Worm (Caenorhabditis elegans) whole organism, mixed stage, embryonic: Measurements from ENCODE around the gene D2023.3.

Source experiments
- M03D4.4 ChIP-seq: sonication (generic microtip); optimal IDR thresholded peaks from 2 replicates; lab custom pipeline; 2017; ENCODE audit warnings: mild to moderate bottlenecking, missing genetic modification characterization, missing compliant biosample characterization
- elt-3 ChIP-seq: fragments of 150-350 bp; optimal IDR thresholded peaks from 2 replicates; lab custom pipeline; 2014; ENCODE audit warnings: missing biosample characterization, missing genetic modification characterization
- hlh-1 ChIP-seq: fragments of 150-350 bp; optimal IDR thresholded peaks from 2 replicates; lab custom pipeline; 2014; ENCODE audit warnings: missing biosample characterization, missing genetic modification reagents, missing genetic modification characterization
- lin-13 ChIP-seq: fragments of 150-350 bp; optimal IDR thresholded peaks from 2 replicates; lab custom pipeline; 2014; ENCODE audit warnings: missing biosample characterization, missing genetic modification characterization
- lsy-2 ChIP-seq: fragments of 150-350 bp; optimal IDR thresholded peaks from 2 replicates; lab custom pipeline; 2014; ENCODE audit warnings: missing biosample characterization, missing genetic modification characterization
- mab-5 ChIP-seq: fragments of 150-350 bp; optimal IDR thresholded peaks from 2 replicates; lab custom pipeline; 2014; ENCODE audit warnings: missing biosample characterization, missing genetic modification characterization
- nhr-76 ChIP-seq: sonication (generic microtip); optimal IDR thresholded peaks from 2 replicates; lab custom pipeline; 2017; ENCODE audit warnings: missing biosample characterization, missing genetic modification characterization
- pha-4 ChIP-seq: fragments of 150-350 bp; optimal IDR thresholded peaks from 2 replicates; lab custom pipeline; 2018; ENCODE audit warnings: missing biosample characterization, missing genetic modification reagents, missing genetic modification characterization

DNA sequence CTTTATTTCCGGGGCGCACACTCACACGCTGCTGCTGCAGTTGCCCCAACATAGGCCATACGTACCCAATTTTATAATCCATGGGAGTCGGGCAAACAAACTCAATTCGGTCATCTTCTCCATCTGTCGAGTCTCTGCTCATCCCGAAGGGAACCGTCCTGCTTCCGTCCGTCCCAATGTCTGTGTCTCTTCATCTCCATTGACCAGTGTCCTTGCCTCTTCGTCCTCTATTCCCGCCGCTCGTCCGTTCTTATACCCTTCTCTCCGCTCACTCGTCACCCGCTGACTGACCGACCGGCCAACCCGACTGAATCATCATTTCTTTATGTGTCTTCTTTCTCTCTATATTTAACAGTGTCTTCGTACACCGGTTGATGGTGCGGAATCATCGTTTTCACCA lies 33.0 kb upstream of the D2023.3 start:
- TF ChIP-seq mab-5 (no peak), nhr-76 (no peak), hlh-1 (tag; lab: Kevin White, UChicago) (peak; percentile 3), pha-4 (tag; lab: Kevin White, UChicago) (no peak), M03D4.4 (tag; lab: Kevin White, UChicago) (peak; percentile 39), elt-3 (tag; lab: Kevin White, UChicago) (no peak), lin-13 (tag; lab: Kevin White, UChicago) (peak; percentile 35), lsy-2 (tag; lab: Kevin White, UChicago) (no peak)
